Worm (Caenorhabditis elegans) whole organism, L4 larva: Measurements from ENCODE around the gene ubxn-4.

ENCODE experiments used
- ama-1 ChIP-seq: fragments of 150-350 bp; optimal IDR thresholded peaks from 2 replicates; lab custom pipeline; 2014; ENCODE audit warnings: inconsistent platforms, mixed read lengths
- ceh-20 ChIP-seq: fragments of 200-800 bp; sonication (Bioruptor generic); IDR thresholded peaks from 2 replicates; pipeline ENCODE4 v1.3.6; 2022; ENCODE audit warnings: missing genetic modification reagents, missing genetic modification characterization, missing compliant biosample characterization
- ceh-44 ChIP-seq: fragments of 200-800 bp; sonication (Bioruptor generic); IDR thresholded peaks from 2 replicates; pipeline ENCODE4 v1.3.6; 2022; ENCODE audit warnings: missing genetic modification reagents, missing genetic modification characterization, missing compliant biosample characterization
- lin-15B ChIP-seq: fragments of 150-350 bp; sonication (generic microtip); optimal IDR thresholded peaks from 3 replicates; lab custom pipeline; 2014; ENCODE audit warnings: missing biosample characterization, missing genetic modification characterization
- nhr-77 ChIP-seq: fragments of 150-350 bp; optimal IDR thresholded peaks from 2 replicates; lab custom pipeline; 2014; ENCODE audit warnings: missing biosample characterization, missing genetic modification characterization
- zag-1 ChIP-seq: fragments of 150-350 bp; optimal IDR thresholded peaks from 2 replicates; lab custom pipeline; 2014; ENCODE audit warnings: missing biosample characterization, missing genetic modification characterization

- TF ChIP-seq ama-1 (lab: Kevin White, UChicago) (peak; percentile 65), lin-15B (tag; lab: Kevin White, UChicago) (no peak), ceh-20 (GFP tag; lab: Robert Waterston, UW) (no peak), ceh-44 (peak; percentile 14; the same call in 1 of the 2 replicates), zag-1 (tag; lab: Kevin White, UChicago) (no peak), nhr-77 (tag; lab: Kevin White, UChicago) (no peak)
Measured at ce11 chrIII:8443557-8444131, 38.3 kb upstream of the ubxn-4 start, which contains the start of gene ufbp-1.
